Worm (Caenorhabditis elegans) whole organism, late embryonic: ENCODE measurements around the gene C54E4.12.

Experiments used
- ceh-30 ChIP-seq: fragments of 150-350 bp; optimal IDR thresholded peaks from 2 replicates; lab custom pipeline; 2014; ENCODE audit warnings: missing biosample characterization, missing genetic modification characterization
- dve-1 ChIP-seq: sonication (generic microtip); optimal IDR thresholded peaks from 2 replicates; lab custom pipeline; 2017; ENCODE audit warnings: antibody characterized with exemption, mild to moderate bottlenecking, missing genetic modification characterization, missing compliant biosample characterization
- elt-2 ChIP-seq: sonication (generic microtip); optimal IDR thresholded peaks from 2 replicates; lab custom pipeline; 2016; ENCODE audit warnings: missing genetic modification reagents, missing genetic modification characterization, missing compliant biosample characterization
- hlh-8 ChIP-seq: sonication (generic microtip); optimal IDR thresholded peaks from 2 replicates; lab custom pipeline; 2016; ENCODE audit warnings: missing genotype, missing genetic modification characterization, missing compliant biosample characterization
- pag-3 ChIP-seq: sonication (generic microtip); optimal IDR thresholded peaks from 2 replicates; lab custom pipeline; 2016; ENCODE audit warnings: missing compliant biosample characterization, missing genetic modification characterization, borderline replicate concordance
- pha-4 ChIP-seq: fragments of 150-350 bp; optimal IDR thresholded peaks from 2 replicates; lab custom pipeline; 2018; ENCODE audit warnings: missing biosample characterization, missing genetic modification reagents, missing genetic modification characterization
- sox-4 ChIP-seq: sonication (generic microtip); optimal IDR thresholded peaks from 2 replicates; lab custom pipeline; 2017; ENCODE audit warnings: mild to moderate bottlenecking, missing genetic modification characterization, inconsistent platforms, missing compliant biosample characterization

DNA sequence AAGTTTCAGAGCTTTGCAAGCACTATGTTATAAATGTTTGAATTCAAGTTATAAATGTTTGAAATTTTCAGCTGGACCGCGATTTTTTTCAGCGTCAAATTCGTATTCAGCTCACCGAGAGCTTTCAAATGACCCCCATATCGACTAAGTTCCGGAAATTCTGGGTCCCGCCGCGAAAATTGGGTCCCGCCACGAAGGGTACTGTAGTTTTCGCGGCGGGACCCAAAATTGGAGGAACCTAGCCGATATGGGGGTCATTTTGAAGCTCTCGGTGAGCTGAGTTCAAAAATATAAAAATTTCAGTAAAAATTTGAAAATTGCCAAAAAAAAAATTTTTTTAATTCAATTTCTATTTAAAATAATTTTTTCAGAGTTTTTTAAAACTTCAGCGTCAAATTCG, 33.7 kb downstream of the C54E4.12 start:
- TF ChIP-seq sox-4 (tag; lab: Kevin White, UChicago) (no peak), pha-4 (tag; lab: Kevin White, UChicago) (no peak), ceh-30 (tag; lab: Kevin White, UChicago) (no peak), elt-2 (tag; lab: Kevin White, UChicago) (no peak), hlh-8 (tag; lab: Kevin White, UChicago) (no peak), dve-1 (tag; lab: Kevin White, UChicago) (no peak), pag-3 (no peak)
